Worm (Caenorhabditis elegans): Measurements from ENCODE around the gene copb-2.

DNA sequence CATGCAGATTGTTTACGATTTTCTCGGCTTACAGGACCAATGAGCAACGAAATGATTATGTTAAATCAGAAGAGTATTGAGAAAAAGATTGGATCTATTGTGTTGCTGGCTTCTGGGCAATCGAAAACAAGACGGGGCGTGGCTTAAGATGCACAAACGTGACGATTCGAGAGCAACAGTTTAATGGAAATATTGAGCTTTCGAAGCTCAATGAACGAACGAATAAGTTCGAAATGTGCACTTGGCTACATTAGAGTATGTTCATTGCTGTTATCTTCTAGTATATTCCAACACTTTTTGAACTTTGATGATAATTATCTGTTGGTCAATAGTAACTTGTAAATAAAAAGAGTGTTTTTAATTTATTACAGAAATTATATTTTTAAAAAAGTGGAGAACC is 14.1 kb upstream of the copb-2 start, which contains the start of gene hsp-12.3:
- TF ChIP-seq skn-1 (tag; optimal IDR thresholded peaks at IDR 0.05) (no peak), snpc-4 (tag; optimal IDR thresholded peaks at IDR 0.05) (no peak), nhr-28 (tag; optimal IDR thresholded peaks at IDR 0.05) (no peak), elt-3 (tag; optimal IDR thresholded peaks at IDR 0.05) (no peak), unc-39 (tag; optimal IDR thresholded peaks at IDR 0.05) (no peak), ZK546.5 (tag; optimal IDR thresholded peaks at IDR 0.05) (no peak), ztf-11 (tag; optimal IDR thresholded peaks at IDR 0.05) (no peak), fkh-10 (GFP tag; optimal IDR thresholded peaks at IDR 0.05) (no peak), tbx-2 (tag; optimal IDR thresholded peaks at IDR 0.05) (no peak), nhr-67 (tag; optimal IDR thresholded peaks at IDR 0.05) (no peak), ama-1 (optimal IDR thresholded peaks at IDR 0.05) (no peak), ceh-82 (tag; optimal IDR thresholded peaks at IDR 0.05) (no peak)
